Fruit fly (Drosophila melanogaster): ENCODE results near the gene DCP2.

DNA sequence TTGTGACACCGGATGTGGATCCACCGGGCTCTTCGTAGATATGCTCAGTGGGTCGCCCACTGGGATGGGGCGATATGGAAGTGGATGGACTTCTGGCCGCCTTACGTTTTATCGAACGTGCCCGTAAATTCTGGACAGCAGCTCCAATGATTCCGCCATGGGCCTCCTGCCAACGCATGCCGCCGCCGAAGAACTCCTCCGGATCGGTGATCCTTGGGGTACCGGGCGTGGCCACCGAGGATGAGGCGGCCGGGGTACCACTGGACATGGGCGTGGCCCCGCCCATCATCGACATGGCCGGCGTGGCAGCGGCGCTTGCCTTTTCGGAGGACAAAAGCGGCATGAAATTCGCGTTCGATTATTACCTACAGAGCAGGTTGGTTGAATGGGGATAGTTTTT is 29.8 kb upstream of the DCP2 start:
- TF ChIP-seq Gug (GFP tag; IDR thresholded peaks at IDR 0.05): no peak
- no peak for TF ChIP-seq Lpt (GFP tag; optimal IDR thresholded peaks at IDR 0.05)
- no peak for TF ChIP-seq Sox102F (GFP tag; optimal IDR thresholded peaks at IDR 0.05)
- TF ChIP-seq Hr39 (GFP tag; optimal IDR thresholded peaks at IDR 0.05): no peak
- TF ChIP-seq Blimp-1 (GFP tag; optimal IDR thresholded peaks at IDR 0.05): no peak

All from whole organism, prepupa.